Fruit fly (Drosophila melanogaster): Measurements from ENCODE around the gene Pdss2.
A peak's percentile ranks its signal among the peaks of the same experiment; 100 is the strongest.

Gene Pdss2

dm6 chr3L:21009405-21010120 is 18.2 kb upstream of the Pdss2 start (continued):
- TF ChIP-seq CG13287 (GFP tag; IDR thresholded peaks at IDR 0.05; ENCODE audit: partially characterized antibody) (peak; percentile 16; the same call in 1 of the 2 replicates), dysf (GFP tag; IDR thresholded peaks at IDR 0.05) (peak; percentile 67; the same call in 2 of the 3 replicates), wdn (GFP tag; IDR thresholded peaks at IDR 0.05) (0 out of 2 replicates have a peak, but pooled peaks have one; percentile 43), aop (GFP tag; IDR thresholded peaks at IDR 0.05) (no peak), NFAT (GFP tag; IDR thresholded peaks at IDR 0.05) (no peak), oc (tag; optimal IDR thresholded peaks at IDR 0.05) (peak; percentile 24), Bgb (GFP tag; IDR thresholded peaks at IDR 0.05; ENCODE audit: partially characterized antibody) (peak; percentile 51; the same call in 1 of the 2 replicates), Dek (tag; optimal IDR thresholded peaks at IDR 0.05) (no peak), ac (GFP tag; optimal IDR thresholded peaks at IDR 0.05) (no peak), Xrp1 (GFP tag; IDR thresholded peaks at IDR 0.05) (peak; percentile 72), HLH4C (GFP tag; IDR thresholded peaks at IDR 0.05; ENCODE audit: partially characterized antibody) (no peak), CG12236 (GFP tag; optimal IDR thresholded peaks at IDR 0.05) (no peak), esg (GFP tag; conservative IDR thresholded peaks at IDR 0.05) (peak; percentile 42), CG4404 (GFP tag; IDR thresholded peaks at IDR 0.05) (no peak), psq (GFP tag; optimal IDR thresholded peaks at IDR 0.05) (no peak), Side (GFP tag; optimal IDR thresholded peaks at IDR 0.05) (peak; percentile 53), rib (GFP tag; IDR thresholded peaks at IDR 0.05) (0 out of 2 replicates have a peak, but pooled peaks have one; percentile 31), Sox102F (GFP tag; optimal IDR thresholded peaks at IDR 0.05) (peak; percentile 66), Awh (GFP tag; IDR thresholded peaks at IDR 0.05) (peak; percentile 70), CG18619 (GFP tag; optimal IDR thresholded peaks at IDR 0.05) (peak; percentile 27), CG4854 (GFP tag; optimal IDR thresholded peaks at IDR 0.05) (peak; percentile 19), yki (optimal IDR thresholded peaks at IDR 0.05) (peak; percentile 17), nmo (GFP tag; optimal IDR thresholded peaks at IDR 0.05) (peak; percentile 3), BtbVII (GFP tag; optimal IDR thresholded peaks at IDR 0.05) (no peak), dm (GFP tag; optimal IDR thresholded peaks at IDR 0.05) (peak; percentile 3)

- TF ChIP-seq PHDP (tag; optimal IDR thresholded peaks at IDR 0.05) (peak; percentile 33), Ets97D (GFP tag; optimal IDR thresholded peaks at IDR 0.05) (no peak), CG9727 (GFP tag; optimal IDR thresholded peaks at IDR 0.05) (peak; percentile 59), CG1832 (GFP tag; optimal IDR thresholded peaks at IDR 0.05) (peak; percentile 88), CG2199 (GFP tag; IDR thresholded peaks at IDR 0.05) (0 out of 3 replicates have a peak, but pooled peaks have one; percentile 68), cg (GFP tag; optimal IDR thresholded peaks at IDR 0.05) (peak; percentile 55), Atf6 (GFP tag; IDR thresholded peaks at IDR 0.05) (peak; percentile 57), CG9215 (GFP tag; IDR thresholded peaks at IDR 0.05) (peak; percentile 47), hb (GFP tag; IDR thresholded peaks at IDR 0.05; ENCODE audit: partially characterized antibody) (no peak), Trl (optimal IDR thresholded peaks at IDR 0.05) (peak; percentile 88), Trl (GFP tag; optimal IDR thresholded peaks at IDR 0.05) (peak; percentile 12), pho (GFP tag; optimal IDR thresholded peaks at IDR 0.05) (peak; percentile 20), sens (GFP tag) (peak; percentile 55), CG18619 (GFP tag; optimal IDR thresholded peaks at IDR 0.05) (peak; percentile 23), scrt (GFP tag; optimal IDR thresholded peaks at IDR 0.05) (peak; percentile 45), dmrt99B (tag; optimal IDR thresholded peaks at IDR 0.05) (peak; percentile 40), CG15479 (GFP tag; optimal IDR thresholded peaks at IDR 0.05) (peak; percentile 98), jing (GFP tag; optimal IDR thresholded peaks at IDR 0.05) (no peak), seq (GFP tag; IDR thresholded peaks at IDR 0.05) (peak; percentile 16; the same call in 1 of the 2 replicates), CG15011 (GFP tag; optimal IDR thresholded peaks at IDR 0.05) (peak; percentile 23), CG17802 (tag; optimal IDR thresholded peaks at IDR 0.05) (no peak), CoRest (tag; optimal IDR thresholded peaks at IDR 0.05) (peak; percentile 54), CG32767 (GFP tag; IDR thresholded peaks at IDR 0.05) (peak; percentile 54; the same call in 1 of the 2 replicates), CG11085 (GFP tag; IDR thresholded peaks at IDR 0.05) (no peak), Gug (GFP tag; IDR thresholded peaks at IDR 0.05) (no peak)
These were observed 16.7 kb upstream of the Pdss2 start for dm6 chr3L:21010846-21011607.
